Fruit fly (Drosophila melanogaster) whole organism, adult: Measurements from ENCODE around the gene Dis3.
A peak's percentile ranks its signal among the peaks of the same experiment; 100 is the strongest.

ENCODE experiments used
- CG11617 ChIP-seq: fragments of 200-800 bp; sonication (Bioruptor generic); optimal IDR thresholded peaks from 2 replicates; lab custom pipeline; 2017; ENCODE audit warnings: mild to moderate bottlenecking, missing biosample characterization, missing genetic modification reagents, missing genetic modification characterization
- CG12768 ChIP-seq: fragments of 200-800 bp; sonication (Bioruptor generic); optimal IDR thresholded peaks from 2 replicates; lab custom pipeline; 2017; ENCODE audit warnings: missing biosample characterization, missing genetic modification characterization, mild to moderate bottlenecking, moderate library complexity, missing genetic modification reagents
- CG14711 ChIP-seq: fragments of 200-800 bp; sonication (Bioruptor generic); optimal IDR thresholded peaks from 2 replicates; lab custom pipeline; 2018; ENCODE audit warnings: missing biosample characterization, mild to moderate bottlenecking, missing genetic modification characterization, moderate library complexity
- CG1620 ChIP-seq: fragments of 200-800 bp; sonication (Bioruptor generic); optimal IDR thresholded peaks from 2 replicates; lab custom pipeline; 2016; ENCODE audit warnings: missing biosample characterization, missing genetic modification characterization
- CG33017 ChIP-seq: fragments of 200-800 bp; sonication (Bioruptor generic); optimal IDR thresholded peaks from 2 replicates; lab custom pipeline; 2018; ENCODE audit warnings: missing biosample characterization, mild to moderate bottlenecking, missing genetic modification characterization, moderate library complexity
- CG5204 ChIP-seq: fragments of 200-800 bp; sonication (Bioruptor generic); optimal IDR thresholded peaks from 2 replicates; lab custom pipeline; 2016; ENCODE audit warnings: missing biosample characterization, missing genetic modification characterization
- CG7045 ChIP-seq: fragments of 200-800 bp; sonication (Bioruptor generic); optimal IDR thresholded peaks from 2 replicates; lab custom pipeline; 2017; ENCODE audit warnings: missing biosample characterization, mild to moderate bottlenecking, missing genetic modification characterization
- CG7101 ChIP-seq: fragments of 200-800 bp; sonication (Bioruptor generic); optimal IDR thresholded peaks from 2 replicates; lab custom pipeline; 2018; ENCODE audit warnings: missing biosample characterization, mild to moderate bottlenecking, missing genetic modification characterization, moderate library complexity
- Clk ChIP-seq: fragments of 200-800 bp; sonication (Bioruptor generic); optimal IDR thresholded peaks from 2 replicates; lab custom pipeline; 2017; ENCODE audit warnings: missing biosample characterization, missing genetic modification characterization
- Crg-1 ChIP-seq: fragments of 200-800 bp; sonication (Bioruptor generic); optimal IDR thresholded peaks from 2 replicates; lab custom pipeline; 2016; ENCODE audit warnings: missing biosample characterization, missing genetic modification characterization
- Hr96 ChIP-seq: fragments of 200-800 bp; sonication (Bioruptor generic); optimal IDR thresholded peaks from 2 replicates; lab custom pipeline; 2016; ENCODE audit warnings: missing biosample characterization, missing genetic modification characterization
- Mnt ChIP-seq: fragments of 200-800 bp; sonication (Bioruptor generic); optimal IDR thresholded peaks from 2 replicates; lab custom pipeline; 2016; ENCODE audit warnings: missing biosample characterization, mild to moderate bottlenecking, missing genetic modification characterization
- bab1 ChIP-seq: fragments of 200-800 bp; sonication (Bioruptor generic); optimal IDR thresholded peaks from 3 replicates; lab custom pipeline; 2019; ENCODE audit warnings: missing biosample characterization, mild to moderate bottlenecking, missing genetic modification characterization, moderate library complexity
- cic ChIP-seq: fragments of 200-800 bp; sonication (Bioruptor generic); optimal IDR thresholded peaks from 2 replicates; lab custom pipeline; 2017; ENCODE audit warnings: missing biosample characterization, mild to moderate bottlenecking, missing genetic modification characterization, moderate library complexity
- cnc ChIP-seq, 2 experiments: fragments of >200 bp; optimal IDR thresholded peaks; 2 replicates each; lab custom pipeline; 2017
- kay ChIP-seq: fragments of 200-800 bp; sonication (Bioruptor generic); peaks from one replicate; lab custom pipeline; 2016; ENCODE audit warnings: missing biosample characterization, missing genetic modification characterization, borderline replicate concordance
- ovo ChIP-seq: fragments of 200-800 bp; sonication (Bioruptor generic); optimal IDR thresholded peaks from 2 replicates; lab custom pipeline; 2016; ENCODE audit warnings: missing biosample characterization, missing genetic modification characterization
- pad ChIP-seq: fragments of 200-800 bp; sonication (Bioruptor generic); optimal IDR thresholded peaks from 3 replicates; lab custom pipeline; 2017; ENCODE audit warnings: missing biosample characterization, missing genetic modification characterization, mild to moderate bottlenecking, moderate library complexity, missing genetic modification reagents
- tj ChIP-seq: fragments of 200-800 bp; sonication (Bioruptor generic); optimal IDR thresholded peaks from 3 replicates; lab custom pipeline; 2017; ENCODE audit warnings: missing biosample characterization, mild to moderate bottlenecking, missing genetic modification characterization, moderate library complexity
- toe ChIP-seq: fragments of 200-800 bp; sonication (Bioruptor generic); optimal IDR thresholded peaks from 2 replicates; lab custom pipeline; 2016; ENCODE audit warnings: missing biosample characterization, missing genetic modification characterization

Gene Dis3

DNA sequence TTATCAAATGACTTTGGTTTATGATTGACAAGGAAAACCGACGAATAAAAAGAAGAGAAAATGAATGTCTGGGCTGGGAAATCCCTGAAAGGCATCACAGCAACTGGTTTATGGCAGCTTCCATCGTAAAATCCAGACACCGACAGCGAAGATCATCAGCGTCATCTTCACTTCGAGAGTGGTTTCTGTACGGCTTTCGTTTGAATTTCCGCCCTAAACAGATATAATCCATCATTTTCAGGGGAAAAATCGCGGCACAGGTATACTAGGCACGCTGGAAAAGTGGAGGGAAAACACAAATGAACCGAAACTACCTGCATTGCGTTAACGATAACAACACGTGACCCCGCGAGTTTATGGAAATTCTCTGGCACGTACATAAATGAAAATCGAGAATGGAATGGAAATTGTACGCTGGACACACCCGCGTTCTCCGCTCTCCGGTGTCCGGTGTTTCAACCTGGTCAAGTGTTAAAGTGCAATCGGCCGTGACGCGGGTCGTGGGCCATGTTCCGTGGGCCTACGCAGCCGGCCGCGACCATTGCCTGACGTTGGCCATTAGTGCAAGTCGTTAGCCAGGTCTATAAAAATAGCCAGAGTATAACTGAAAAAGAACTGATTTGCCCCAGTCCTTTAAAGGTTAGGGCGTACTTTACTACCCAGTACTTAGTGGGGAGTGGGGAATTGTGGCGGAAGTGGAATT lies 35.6 kb upstream of the Dis3 start:
- no peak for TF ChIP-seq Clk (GFP tag; lab: Kevin White, UChicago)

DNA sequence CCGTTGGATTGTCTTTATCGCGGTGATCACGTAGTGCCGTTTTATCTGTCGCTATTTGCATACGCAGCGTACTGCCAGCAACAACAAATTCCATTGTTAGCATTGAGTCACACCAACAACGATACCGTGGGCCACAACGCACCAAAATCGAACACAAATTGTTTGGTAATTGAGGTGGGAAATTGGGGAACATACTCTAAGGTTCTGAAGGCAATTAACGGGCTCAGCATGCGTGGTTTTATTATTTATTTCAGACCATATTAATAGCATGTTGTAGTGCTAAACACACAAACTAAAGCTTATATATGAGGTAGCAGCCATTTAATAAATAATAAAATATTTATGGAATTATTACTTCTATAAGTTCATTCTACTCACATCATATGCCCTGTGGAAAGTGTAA lies 34.7 kb upstream of the Dis3 start:
- no peak for TF ChIP-seq Crg-1 (GFP tag; lab: Kevin White, UChicago)
- peak; percentile 40 for TF ChIP-seq CG7045 (GFP tag; lab: Kevin White, UChicago)
- peak; percentile 23 for TF ChIP-seq CG1620 (GFP tag; lab: Kevin White, UChicago)
- TF ChIP-seq Mnt = peak; percentile 11
- TF ChIP-seq CG12768 = peak; percentile 45
- peak; percentile 21 for TF ChIP-seq CG11617 (GFP tag; lab: Kevin White, UChicago)
- no peak for TF ChIP-seq bab1
- TF ChIP-seq CG7101 (tag; lab: Kevin White, UChicago) = peak; percentile 21
- peak; percentile 2 for TF ChIP-seq CG5204 (GFP tag; lab: Kevin White, UChicago)
- TF ChIP-seq toe = no peak
- no peak for TF ChIP-seq CG14711 (tag; lab: Kevin White, UChicago)
- peak; percentile 42 for TF ChIP-seq tj
- peak; percentile 39 for TF ChIP-seq cic (GFP tag; lab: Kevin White, UChicago)
- TF ChIP-seq kay (GFP tag; lab: Kevin White, UChicago) = peak; percentile 81

DNA sequence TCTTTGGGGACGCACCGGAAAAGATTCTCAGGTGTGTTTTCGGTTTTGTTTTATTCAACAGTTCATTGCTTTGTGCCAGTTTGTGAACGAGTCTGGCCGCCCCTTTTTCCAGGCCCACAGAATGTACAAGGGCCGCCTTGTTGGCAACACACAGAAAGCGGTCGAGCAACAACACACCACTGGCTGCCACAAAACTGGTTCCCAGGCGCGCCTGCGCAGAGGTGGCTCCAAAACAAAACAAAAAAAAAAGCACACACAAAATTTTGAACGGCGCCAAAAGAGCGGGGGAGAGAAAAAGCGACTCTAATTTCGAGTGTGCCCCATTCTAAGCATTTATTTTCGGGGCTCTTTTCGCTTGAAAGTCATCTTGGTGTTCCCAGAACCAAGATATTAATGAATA lies 34.1 kb upstream of the Dis3 start:
- no peak for TF ChIP-seq CG5204 (GFP tag; lab: Kevin White, UChicago)
- no peak for TF ChIP-seq Clk (GFP tag; lab: Kevin White, UChicago)
- TF ChIP-seq CG1620 (GFP tag; lab: Kevin White, UChicago) = no peak
- TF ChIP-seq bab1 = no peak
- no peak for TF ChIP-seq Mnt
- no peak for TF ChIP-seq toe

dm6 chr3R:24301520-24301919 lies 31.7 kb upstream of the Dis3 start:
- peak; percentile 36 for TF ChIP-seq bab1
- no peak for TF ChIP-seq kay (GFP tag; lab: Kevin White, UChicago)
- TF ChIP-seq CG5204 (GFP tag; lab: Kevin White, UChicago) = no peak
- TF ChIP-seq tj = peak; percentile 17
- no peak for TF ChIP-seq CG7045 (GFP tag; lab: Kevin White, UChicago)

- TF ChIP-seq bab1 (peak; percentile 44), CG12768 (no peak)
These were observed 30.2 kb upstream of the Dis3 start for dm6 chr3R:24303060-24303459.

DNA sequence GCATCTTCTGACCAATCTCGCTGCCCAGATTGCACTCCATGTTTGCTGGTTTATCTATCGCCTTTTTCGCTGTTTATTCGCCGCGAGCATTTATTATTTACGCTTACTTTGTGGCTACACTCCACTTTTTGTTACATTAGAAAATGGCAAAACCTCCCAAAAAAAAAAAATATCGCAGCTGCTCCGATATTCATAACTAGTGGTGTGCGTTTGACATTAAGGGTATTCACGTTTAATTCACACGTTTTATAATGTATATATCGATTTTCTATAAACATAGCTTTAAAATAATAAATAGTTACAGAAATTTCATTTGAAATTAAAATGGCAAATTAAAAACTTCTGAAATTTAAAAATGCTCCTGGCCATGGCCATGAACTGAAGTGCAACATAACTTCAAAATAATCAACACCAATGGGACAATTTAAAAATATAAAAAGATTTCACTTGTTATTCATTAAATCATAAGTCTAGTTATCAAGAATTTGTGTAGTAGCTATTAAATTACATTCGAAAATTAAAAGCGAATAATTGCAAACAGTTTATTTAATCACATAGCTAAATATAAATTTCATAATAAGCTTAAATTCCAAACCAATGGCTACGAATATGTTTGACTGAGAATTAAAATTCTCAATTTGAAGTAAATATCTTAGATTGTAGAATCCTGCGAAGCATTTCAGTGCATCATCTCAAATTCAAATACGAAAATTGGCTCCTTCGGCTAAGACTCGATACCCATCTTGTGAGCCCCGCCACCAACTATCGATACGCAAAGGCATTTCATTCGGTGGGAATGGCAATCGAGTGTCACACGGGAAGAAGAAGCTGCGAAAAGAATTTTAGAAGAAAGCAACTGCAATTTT lies 14.8 kb upstream of the Dis3 start, which contains the start of the genes Nab2 and BRWD3:
Nab2 (minus strand) TSS at position 203 of the 866 bp plus-strand sequence.
BRWD3 (plus strand) TSS at position 784 of the 866 bp plus-strand sequence.
- TF ChIP-seq CG5204 (GFP tag; lab: Kevin White, UChicago) = no peak
- peak; percentile 37 for TF ChIP-seq CG12768
- peak; percentile 62 for TF ChIP-seq CG7101 (tag; lab: Kevin White, UChicago)
- TF ChIP-seq CG14711 (tag; lab: Kevin White, UChicago) = no peak
- TF ChIP-seq Crg-1 (GFP tag; lab: Kevin White, UChicago) = no peak
- TF ChIP-seq ovo (GFP tag; lab: Kevin White, UChicago) = no peak
- peak; percentile 43 for TF ChIP-seq CG1620 (GFP tag; lab: Kevin White, UChicago)
- peak; percentile 43 for TF ChIP-seq tj
- no peak for TF ChIP-seq CG33017 (tag; lab: Kevin White, UChicago)
- peak; percentile 87 for TF ChIP-seq kay (GFP tag; lab: Kevin White, UChicago)
- TF ChIP-seq cnc (optimal IDR thresholded peaks at IDR 0.05; lab: Kevin White, UChicago) = no peak
- peak; percentile 20 for TF ChIP-seq Mnt
- no peak for TF ChIP-seq cic (GFP tag; lab: Kevin White, UChicago)
- no peak for TF ChIP-seq pad (GFP tag; lab: Kevin White, UChicago)
- peak; percentile 52 for TF ChIP-seq CG7045 (GFP tag; lab: Kevin White, UChicago)
- peak; percentile 9 for TF ChIP-seq Hr96 (GFP tag; lab: Kevin White, UChicago)
- TF ChIP-seq Clk (GFP tag; lab: Kevin White, UChicago) = no peak
- TF ChIP-seq bab1 = peak; percentile 16
- TF ChIP-seq CG11617 (GFP tag; lab: Kevin White, UChicago) = peak; percentile 46
- peak; percentile 79 for TF ChIP-seq toe

dm6 chr3R:24319083-24319381 lies 14.2 kb upstream of the Dis3 start:
- TF ChIP-seq CG33017 (tag; lab: Kevin White, UChicago) (no peak), Mnt (no peak), CG11617 (GFP tag; lab: Kevin White, UChicago) (no peak), CG7101 (tag; lab: Kevin White, UChicago) (no peak), cnc (optimal IDR thresholded peaks at IDR 0.05; lab: Kevin White, UChicago) (no peak), CG14711 (tag; lab: Kevin White, UChicago) (no peak), Crg-1 (GFP tag; lab: Kevin White, UChicago) (no peak), CG1620 (GFP tag; lab: Kevin White, UChicago) (no peak)
